Worm (Caenorhabditis elegans): Measurements from ENCODE around the gene prmn-1.

DNA sequence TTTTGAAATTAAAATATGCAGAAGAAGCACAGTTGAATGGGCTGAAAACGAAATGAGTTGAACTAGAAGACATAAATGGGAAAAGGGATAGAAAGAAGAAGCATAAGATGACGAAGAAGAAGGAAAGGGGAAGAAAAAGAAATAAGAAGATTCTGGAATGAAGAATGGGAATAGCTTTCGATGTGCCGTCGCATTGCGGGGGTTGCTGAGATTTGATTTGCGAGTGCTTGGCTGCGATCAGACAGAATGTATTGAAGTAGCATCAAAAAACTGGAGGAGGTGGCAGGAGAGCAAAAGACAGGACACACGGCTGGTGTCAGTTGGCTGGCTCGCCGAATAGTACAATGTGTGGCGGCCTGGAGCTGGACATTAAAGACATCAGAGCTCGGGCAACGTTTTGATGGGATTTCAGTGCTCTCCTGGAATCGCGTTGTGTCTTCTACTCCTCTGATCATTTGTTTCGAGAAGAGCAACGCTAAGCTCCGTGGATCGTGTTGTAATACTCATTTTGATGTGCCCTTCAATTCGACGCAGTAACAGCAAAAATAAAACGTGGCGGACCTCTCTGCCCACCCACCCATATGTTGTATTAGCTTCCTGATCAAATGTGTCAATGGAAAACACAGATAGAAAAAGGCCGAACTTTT is 5.6 kb upstream of the prmn-1 start:
- TF ChIP-seq snpc-4 (tag; optimal IDR thresholded peaks at IDR 0.05) (no peak), elt-1 (tag; optimal IDR thresholded peaks at IDR 0.05) (no peak), R02D3.7 (tag; optimal IDR thresholded peaks at IDR 0.05) (no peak), ZK546.5 (tag; optimal IDR thresholded peaks at IDR 0.05) (no peak), mab-5 (tag; optimal IDR thresholded peaks at IDR 0.05) (no peak), egl-27 (tag; optimal IDR thresholded peaks at IDR 0.05) (no peak), nhr-11 (tag; optimal IDR thresholded peaks at IDR 0.05) (no peak), elt-3 (tag; optimal IDR thresholded peaks at IDR 0.05) (no peak), ceh-82 (tag; optimal IDR thresholded peaks at IDR 0.05) (no peak), F13H6.1 (tag; optimal IDR thresholded peaks at IDR 0.05) (peak; percentile 89)
